Worm (Caenorhabditis elegans): ENCODE measurements around the gene bath-13.

- no peak for TF ChIP-seq lin-15B (tag; optimal IDR thresholded peaks at IDR 0.05)
- TF ChIP-seq dpl-1 (GFP tag; optimal IDR thresholded peaks at IDR 0.05), result no peak
- no peak for TF ChIP-seq unc-130 (GFP tag; optimal IDR thresholded peaks at IDR 0.05)
- no peak for TF ChIP-seq unc-39 (tag; optimal IDR thresholded peaks at IDR 0.05)
- TF ChIP-seq skn-1 (tag; optimal IDR thresholded peaks at IDR 0.05), result no peak
- no peak for TF ChIP-seq lsy-2 (tag; optimal IDR thresholded peaks at IDR 0.05)
- TF ChIP-seq ces-1 (GFP tag; optimal IDR thresholded peaks at IDR 0.05), result no peak
- no peak for TF ChIP-seq fos-1 (tag; optimal IDR thresholded peaks at IDR 0.05)
- no peak for TF ChIP-seq nhr-77 (tag; optimal IDR thresholded peaks at IDR 0.05)
These were observed 24.1 kb upstream of the bath-13 start, which contains the start of gene K02F6.3 for ce11 chrII:2545925-2546324.

All from whole organism, L4 larva.